Worm (Caenorhabditis elegans): ENCODE measurements around the gene sre-33.

The sre-33 gene

ce11 chrII:12494067-12494477 is 41.0 kb downstream of the sre-33 start:
- no peak for TF ChIP-seq mcd-1 (GFP tag; IDR thresholded peaks at IDR 0.05)
- no peak for TF ChIP-seq madf-8 (GFP tag; conservative IDR thresholded peaks at IDR 0.05)
- no peak for TF ChIP-seq F49E8.2 (tag; optimal IDR thresholded peaks at IDR 0.05; ENCODE audit: insufficient read depth)
- TF ChIP-seq B0336.3 (GFP tag; IDR thresholded peaks at IDR 0.05) = no peak
- 0 out of 2 replicates have a peak, but pooled peaks have one; percentile 71 for TF ChIP-seq F37B4.10 (GFP tag; IDR thresholded peaks at IDR 0.05)
- peak; percentile 97 for TF ChIP-seq egrh-3 (GFP tag; IDR thresholded peaks at IDR 0.05)
- TF ChIP-seq zfh-2 (GFP tag; conservative IDR thresholded peaks at IDR 0.05) = peak; percentile 74
- TF ChIP-seq cebp-2 (GFP tag; IDR thresholded peaks at IDR 0.05) = 0 out of 2 replicates have a peak, but pooled peaks have one; percentile 4
- TF ChIP-seq attf-5 (GFP tag; optimal IDR thresholded peaks at IDR 0.05) = no peak
- TF ChIP-seq mel-28 (tag; optimal IDR thresholded peaks at IDR 0.05; ENCODE audit: borderline replicate concordance) = no peak
- no peak for TF ChIP-seq egl-44 (GFP tag; IDR thresholded peaks at IDR 0.05)

DNA sequence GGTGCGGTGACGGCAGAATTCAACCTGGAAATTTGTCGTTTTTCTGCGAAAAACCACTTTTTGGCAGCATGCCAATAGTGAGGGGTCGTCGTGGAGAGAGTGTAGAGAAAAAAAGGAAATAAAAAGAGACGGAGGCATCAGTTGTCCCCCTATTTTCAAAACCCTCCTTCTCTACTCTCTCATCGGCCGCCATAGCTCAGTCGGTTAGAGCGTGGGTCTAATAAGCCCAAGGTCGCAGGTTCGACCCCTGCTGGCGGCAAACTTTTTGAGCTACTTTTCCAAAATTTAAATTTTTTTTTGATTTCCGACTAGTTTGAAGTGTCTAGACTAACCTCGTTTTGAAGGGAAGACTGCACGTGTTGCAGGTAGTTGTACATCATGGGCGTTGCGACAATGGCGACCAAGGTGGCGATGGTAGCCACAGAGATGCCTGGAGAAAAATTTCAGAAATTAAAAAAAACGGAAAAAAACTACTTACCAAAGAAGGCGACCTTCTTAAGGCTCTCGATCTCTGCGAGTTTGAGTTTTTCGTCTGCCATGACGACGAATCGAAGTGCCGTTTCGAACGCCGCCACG is 41.5 kb downstream of the sre-33 start, which contains the start of gene col-85:
Gene col-85, minus strand, starts transcription at position 540 of the 576 bp plus-strand sequence.
- TF ChIP-seq sptf-2 (GFP tag; optimal IDR thresholded peaks at IDR 0.05) (peak; percentile 42), snpc-3.4 (tag; optimal IDR thresholded peaks at IDR 0.05) (peak; percentile 92), ceh-58 (GFP tag; IDR thresholded peaks at IDR 0.05) (peak; percentile 93), efl-1 (GFP tag; optimal IDR thresholded peaks at IDR 0.05) (peak; percentile 26), C06A6.2 (GFP tag; conservative IDR thresholded peaks at IDR 0.05) (0 out of 2 replicates have a peak, but pooled peaks have one; percentile 35), madf-6 (GFP tag; IDR thresholded peaks at IDR 0.05) (peak; percentile 72), tbp1 (GFP tag; optimal IDR thresholded peaks at IDR 0.05) (peak; percentile 95), T26A5.8 (tag; optimal IDR thresholded peaks at IDR 0.05) (peak; percentile 49), hlh-12 (tag; optimal IDR thresholded peaks at IDR 0.05) (peak; percentile 65), Y79H2A.3 (GFP tag; conservative IDR thresholded peaks at IDR 0.05) (no peak), zim-3 (tag; optimal IDR thresholded peaks at IDR 0.05) (peak; percentile 79), mes-4 (tag; optimal IDR thresholded peaks at IDR 0.05) (peak; percentile 45), B0336.3 (GFP tag; IDR thresholded peaks at IDR 0.05) (peak; percentile 75), lsy-27 (tag; optimal IDR thresholded peaks at IDR 0.05; ENCODE audit: borderline replicate concordance, insufficient read depth) (peak; percentile 29), atf-7 (tag; optimal IDR thresholded peaks at IDR 0.05) (peak; percentile 67), madf-8 (GFP tag; conservative IDR thresholded peaks at IDR 0.05) (no peak; the same call in 1 of the 2 replicates), ets-4 (GFP tag; optimal IDR thresholded peaks at IDR 0.05) (no peak), Y53G8AR.9 (GFP tag; conservative IDR thresholded peaks at IDR 0.05) (peak; percentile 79), somi-1 (GFP tag; optimal IDR thresholded peaks at IDR 0.05) (peak; percentile 79), nfyb-1 (GFP tag; IDR thresholded peaks at IDR 0.05) (peak; percentile 93), dpl-1 (GFP tag; optimal IDR thresholded peaks at IDR 0.05) (peak; percentile 24), F10E7.11 (tag; optimal IDR thresholded peaks at IDR 0.05) (peak; percentile 78), akir-1 (GFP tag; optimal IDR thresholded peaks at IDR 0.05) (no peak), F39B2.1 (GFP tag; IDR thresholded peaks at IDR 0.05) (no peak), ama-1 (optimal IDR thresholded peaks at IDR 0.05) (no peak), ama-1 (GFP tag; optimal IDR thresholded peaks at IDR 0.05) (peak in 1 of 2 experiments; percentile 82), xnd-1 (tag; optimal IDR thresholded peaks at IDR 0.05) (no peak), ztf-25 (GFP tag; IDR thresholded peaks at IDR 0.05) (peak; percentile 93), lin-35 (GFP tag; optimal IDR thresholded peaks at IDR 0.05) (peak in 1 of 3 experiments; percentile 78), F52B5.7 (tag; optimal IDR thresholded peaks at IDR 0.05) (peak; percentile 63), nhr-120 (GFP tag; IDR thresholded peaks at IDR 0.05) (0 out of 2 replicates have a peak, but pooled peaks have one; percentile 28), K12H6.12 (tag; optimal IDR thresholded peaks at IDR 0.05) (peak; percentile 23), egl-44 (GFP tag; IDR thresholded peaks at IDR 0.05) (peak; percentile 89), dpff-1 (tag; optimal IDR thresholded peaks at IDR 0.05) (no peak), zfh-2 (GFP tag; conservative IDR thresholded peaks at IDR 0.05) (peak; percentile 17), madf-10 (tag; optimal IDR thresholded peaks at IDR 0.05) (peak; percentile 84), Y56A3A.18 (GFP tag; IDR thresholded peaks at IDR 0.05) (peak; percentile 56; the same call in 1 of the 2 replicates), ZK185.1 (tag; optimal IDR thresholded peaks at IDR 0.05; ENCODE audit: poor library complexity, severe bottlenecking) (no peak), D2030.7 (GFP tag; IDR thresholded peaks at IDR 0.05) (peak; percentile 83)

Data from whole organism, young adult.